Worm (Caenorhabditis elegans) whole organism, early embryonic: ENCODE results near the gene R04E5.8.

Source experiments
- B0310.2 ChIP-seq: sonication (generic microtip); optimal IDR thresholded peaks from 2 replicates; lab custom pipeline; 2016; ENCODE audit warnings: mild to moderate bottlenecking, missing genetic modification characterization, missing compliant biosample characterization
- aly-1 ChIP-seq: sonication (generic microtip); optimal IDR thresholded peaks from 2 replicates; lab custom pipeline; 2016; ENCODE audit warnings: missing genetic modification characterization, missing compliant biosample characterization
- flt-1 ChIP-seq: fragments of 200-800 bp; sonication (Bioruptor generic); IDR thresholded peaks from 2 replicates; pipeline ENCODE4 v1.3.6; 2022; ENCODE audit warnings: missing genetic modification characterization, missing compliant biosample characterization
- hnd-1 ChIP-seq: sonication (generic microtip); optimal IDR thresholded peaks from 2 replicates; lab custom pipeline; 2016; ENCODE audit warnings: missing genetic modification characterization, missing compliant biosample characterization
- sea-1 ChIP-seq: fragments of 200-800 bp; sonication (Bioruptor generic); conservative IDR thresholded peaks from 2 replicates; pipeline ENCODE4 v1.3.6; 2022; ENCODE audit warnings: missing genetic modification characterization, missing compliant biosample characterization
- tbx-37 ChIP-seq: fragments of 200-800 bp; sonication (Bioruptor generic); conservative IDR thresholded peaks from 2 replicates; pipeline ENCODE4 v1.3.6; 2022; ENCODE audit warnings: missing genetic modification reagents, missing genetic modification characterization, missing compliant biosample characterization
- tra-4 ChIP-seq: sonication (generic microtip); optimal IDR thresholded peaks from 2 replicates; lab custom pipeline; 2017; ENCODE audit warnings: missing genetic modification characterization, missing compliant biosample characterization

- TF ChIP-seq B0310.2 (tag; lab: Kevin White, UChicago) = no peak
- TF ChIP-seq hnd-1 (tag; lab: Kevin White, UChicago) = no peak
- TF ChIP-seq sea-1 (GFP tag; lab: Robert Waterston, UW) = no peak
- TF ChIP-seq flt-1 (GFP tag; lab: Robert Waterston, UW) = no peak
- TF ChIP-seq tra-4 (tag; lab: Kevin White, UChicago) = no peak
- no peak for TF ChIP-seq aly-1 (tag; lab: Kevin White, UChicago)
- TF ChIP-seq tbx-37 (GFP tag; lab: Robert Waterston, UW) = no peak
Measured at ce11 chrX:8808740-8809139, 2.8 kb upstream of the R04E5.8 start.
